Worm (Caenorhabditis elegans) whole organism, L3 larva: ENCODE measurements around the gene act-5.

Experiments used
- aly-2 ChIP-seq: fragments of 150-350 bp; optimal IDR thresholded peaks from 2 replicates; lab custom pipeline; 2014; ENCODE audit warnings: missing biosample characterization, missing genetic modification characterization
- jun-1 ChIP-seq: fragments of 150-350 bp; optimal IDR thresholded peaks from 2 replicates; lab custom pipeline; 2014; ENCODE audit warnings: missing biosample characterization, missing genetic modification reagents, missing genetic modification characterization

DNA sequence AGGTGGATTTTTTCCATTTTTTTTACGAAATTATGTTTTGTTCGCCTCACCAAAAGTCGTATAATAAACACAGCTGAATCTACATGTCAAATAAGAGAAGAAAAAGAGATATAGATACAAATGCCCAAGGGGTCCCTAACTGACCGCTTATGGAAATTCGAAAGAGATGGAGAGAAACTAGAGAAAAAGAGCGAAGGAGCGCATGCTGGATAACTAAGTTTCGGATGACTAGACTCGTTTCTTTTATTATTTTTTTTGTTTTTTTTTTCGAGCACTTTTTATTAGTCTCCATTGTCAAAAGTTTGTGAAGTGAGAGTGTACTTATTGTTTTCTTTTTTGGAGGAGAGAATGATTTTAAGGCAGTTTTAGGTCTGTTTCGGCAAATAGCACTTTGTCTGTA, 31.8 kb upstream of the act-5 start:
- TF ChIP-seq jun-1 (tag; lab: Kevin White, UChicago) = no peak
- TF ChIP-seq aly-2 (tag; lab: Kevin White, UChicago) = no peak
